Worm (Caenorhabditis elegans): Measurements from ENCODE around the gene eif-2Bepsilon.

- TF ChIP-seq snpc-4 (tag; optimal IDR thresholded peaks at IDR 0.05), result no peak
- no peak for TF ChIP-seq R02D3.7 (tag; optimal IDR thresholded peaks at IDR 0.05)
- no peak for TF ChIP-seq ceh-62 (tag; optimal IDR thresholded peaks at IDR 0.05)
- TF ChIP-seq daf-8 (GFP tag; IDR thresholded peaks at IDR 0.05), result no peak
- TF ChIP-seq F49E8.2 (tag; optimal IDR thresholded peaks at IDR 0.05; ENCODE audit: borderline replicate concordance), result no peak
- TF ChIP-seq dmd-9 (GFP tag; IDR thresholded peaks at IDR 0.05), result no peak
- no peak for TF ChIP-seq jun-1 (tag; optimal IDR thresholded peaks at IDR 0.05)
- no peak for TF ChIP-seq zag-1 (tag; optimal IDR thresholded peaks at IDR 0.05)
- no peak for TF ChIP-seq nhr-76 (tag; optimal IDR thresholded peaks at IDR 0.05)
- no peak for TF ChIP-seq lin-39 (tag; optimal IDR thresholded peaks at IDR 0.05)
These were observed 19.3 kb upstream of the eif-2Bepsilon start for ce11 chrII:8642376-8642775.
